Fruit fly (Drosophila melanogaster) whole organism, larva: Measurements from ENCODE around the gene Jon66Ci.
A peak's percentile ranks its signal among the peaks of the same experiment; 100 is the strongest.

Experiments used
- noc ChIP-seq: fragments of 200-800 bp; sonication (Bioruptor generic); optimal IDR thresholded peaks from 3 replicates; lab custom pipeline; 2019; ENCODE audit warnings: missing biosample characterization, mild to moderate bottlenecking, missing genetic modification characterization, moderate library complexity

Gene Jon66Ci

dm6 chr3L:8374107-8374506 is 17.2 kb upstream of the Jon66Ci start:
- no peak for TF ChIP-seq noc

- TF ChIP-seq noc = no peak
Measured at dm6 chr3L:8379161-8379560, 12.2 kb upstream of the Jon66Ci start.

dm6 chr3L:8383968-8384367 is 7.4 kb upstream of the Jon66Ci start:
- TF ChIP-seq noc = no peak

dm6 chr3L:8385055-8385454 is 6.3 kb upstream of the Jon66Ci start:
- no peak for TF ChIP-seq noc

dm6 chr3L:8393549-8393948 is 2.2 kb downstream of the Jon66Ci start, which contains the start of gene Jon66Cii:
TSS of gene Jon66Cii (minus strand) at chr3L:8393649.
- no peak for TF ChIP-seq noc

dm6 chr3L:8394132-8394531 is 2.8 kb downstream of the Jon66Ci start:
- TF ChIP-seq noc = peak; percentile 81

dm6 chr3L:8394944-8395343 is 3.6 kb downstream of the Jon66Ci start:
- no peak for TF ChIP-seq noc

- no peak for TF ChIP-seq noc
Measured at dm6 chr3L:8395630-8396168, 4.4 kb downstream of the Jon66Ci start, which contains the start of gene CG7120. TSS of gene CG7120 (plus strand) at chr3L:8396000.

dm6 chr3L:8396187-8396586 is 4.8 kb downstream of the Jon66Ci start:
- TF ChIP-seq noc = no peak

dm6 chr3L:8398763-8399445 is 7.6 kb downstream of the Jon66Ci start:
- no peak for TF ChIP-seq noc

dm6 chr3L:8405123-8405522 is 13.8 kb downstream of the Jon66Ci start, which contains the start of the genes Tpt, mkg-p and CG13667:
TSS of gene Tpt (minus strand) at chr3L:8405277.
TSS of gene mkg-p (minus strand) at chr3L:8405277.
TSS of gene CG13667 (plus strand) at chr3L:8405454.
- no peak for TF ChIP-seq noc

- no peak for TF ChIP-seq noc
Measured at dm6 chr3L:8411439-8411897, 20.1 kb downstream of the Jon66Ci start, which contains the start of gene Exo70. TSS of gene Exo70 (plus strand) at chr3L:8411851.

dm6 chr3L:8412725-8413124 is 21.4 kb downstream of the Jon66Ci start, which contains the start of the genes Oseg1 and mtrm:
TSS of gene Oseg1 (minus strand) at chr3L:8412825.
TSS of gene mtrm (plus strand) at chr3L:8413012.
- no peak for TF ChIP-seq noc

dm6 chr3L:8418984-8419383 is 27.6 kb downstream of the Jon66Ci start:
- no peak for TF ChIP-seq noc

dm6 chr3L:8419622-8420176 is 28.4 kb downstream of the Jon66Ci start:
- no peak for TF ChIP-seq noc

- TF ChIP-seq noc = no peak
Measured at dm6 chr3L:8421361-8421760, 30.0 kb downstream of the Jon66Ci start.

- no peak for TF ChIP-seq noc
Measured at dm6 chr3L:8421808-8422586, 30.7 kb downstream of the Jon66Ci start, which contains the start of gene CG32354. TSS of gene CG32354 (minus strand) at chr3L:8422205.
